Fruit fly (Drosophila melanogaster) whole organism, embryonic: ENCODE results near the gene CG14357.

Source experiments
- Awh ChIP-seq: fragments of 200-800 bp; sonication (Bioruptor generic); IDR thresholded peaks from 2 replicates; pipeline ENCODE4, ENCODE4 v1.3.6; 2022; ENCODE audit warnings: missing biosample characterization, missing genetic modification characterization
- CG10543 ChIP-seq: fragments of 200-800 bp; sonication (Bioruptor generic); optimal IDR thresholded peaks from 3 replicates; lab custom pipeline; 2017; ENCODE audit warnings: missing biosample characterization, mild to moderate bottlenecking, missing genetic modification characterization, moderate library complexity
- CG10979 ChIP-seq: fragments of 200-800 bp; sonication (Bioruptor generic); optimal IDR thresholded peaks from 2 replicates; lab custom pipeline; 2018; ENCODE audit warnings: missing biosample characterization, mild to moderate bottlenecking, missing genetic modification characterization, moderate library complexity
- CG11398 ChIP-seq: fragments of 200-800 bp; sonication (Bioruptor generic); optimal IDR thresholded peaks from 2 replicates; lab custom pipeline; 2016; ENCODE audit warnings: missing biosample characterization, missing genetic modification characterization
- CG13894 ChIP-seq: fragments of 200-800 bp; sonication (Bioruptor generic); optimal IDR thresholded peaks from 3 replicates; lab custom pipeline; 2018; ENCODE audit warnings: missing biosample characterization, mild to moderate bottlenecking, missing genetic modification characterization, moderate library complexity
- CG14014 ChIP-seq: fragments of 200-800 bp; sonication (Bioruptor generic); IDR thresholded peaks from 2 replicates; pipeline ENCODE4 v1.3.6; 2022; ENCODE audit warnings: missing biosample characterization, missing genetic modification characterization
- CG16815 ChIP-seq: fragments of 200-800 bp; sonication (Bioruptor generic); optimal IDR thresholded peaks from 3 replicates; lab custom pipeline; 2017; ENCODE audit warnings: missing biosample characterization, mild to moderate bottlenecking, missing genetic modification characterization
- CG16863 ChIP-seq: fragments of 200-800 bp; sonication (Bioruptor generic); optimal IDR thresholded peaks from 3 replicates; lab custom pipeline; 2016; ENCODE audit warnings: missing biosample characterization, missing genetic modification characterization
- CG17359 ChIP-seq: fragments of 200-800 bp; sonication (Bioruptor generic); optimal IDR thresholded peaks from 3 replicates; lab custom pipeline; 2018; ENCODE audit warnings: missing biosample characterization, mild to moderate bottlenecking, missing genetic modification characterization, moderate library complexity
- CG2199 ChIP-seq: fragments of 200-800 bp; sonication (Bioruptor generic); IDR thresholded peaks from 3 replicates; pipeline ENCODE4 v1.3.6; 2022; ENCODE audit warnings: missing biosample characterization, missing genetic modification characterization
- CG30431 ChIP-seq: fragments of 200-800 bp; sonication (Bioruptor generic); optimal IDR thresholded peaks from 2 replicates; lab custom pipeline; 2017; ENCODE audit warnings: missing biosample characterization, missing genetic modification characterization
- CG31224 ChIP-seq: fragments of 200-800 bp; sonication (Bioruptor generic); IDR thresholded peaks from 2 replicates; pipeline ENCODE4 v1.3.6; 2022; ENCODE audit warnings: missing biosample characterization, missing genetic modification characterization
- CG31388 ChIP-seq: fragments of 200-800 bp; sonication (Bioruptor generic); optimal IDR thresholded peaks from 2 replicates; lab custom pipeline; 2016; ENCODE audit warnings: missing biosample characterization, missing genetic modification characterization
- CG4854 ChIP-seq: fragments of 200-800 bp; sonication (Bioruptor generic); optimal IDR thresholded peaks from 2 replicates; lab custom pipeline; 2016; ENCODE audit warnings: missing biosample characterization, missing genetic modification characterization, inconsistent platforms
- CG6813 ChIP-seq: fragments of 200-800 bp; sonication (Bioruptor generic); optimal IDR thresholded peaks from 2 replicates; lab custom pipeline; 2017; ENCODE audit warnings: missing biosample characterization, missing genetic modification characterization, mild to moderate bottlenecking, moderate library complexity, missing genetic modification reagents
- CG7357 ChIP-seq: fragments of 200-800 bp; sonication (Bioruptor generic); IDR thresholded peaks from 3 replicates; pipeline ENCODE4 v1.3.6; 2022; ENCODE audit warnings: missing biosample characterization, missing genetic modification characterization
- CG7372 ChIP-seq: fragments of 200-800 bp; sonication (Bioruptor generic); IDR thresholded peaks from 2 replicates; pipeline ENCODE4 v1.3.6; 2022; ENCODE audit warnings: missing biosample characterization, missing genetic modification characterization
- CHES-1-like ChIP-seq: fragments of 200-800 bp; sonication (Bioruptor generic); optimal IDR thresholded peaks from 2 replicates; lab custom pipeline; 2016; ENCODE audit warnings: missing biosample characterization, missing genetic modification characterization
- Chrac-16 ChIP-seq: fragments of 200-800 bp; sonication (Bioruptor generic); optimal IDR thresholded peaks from 3 replicates; lab custom pipeline; 2016; ENCODE audit warnings: missing biosample characterization, missing genetic modification characterization
- D ChIP-seq, 2 experiments: fragments of 200-800 bp in 1 of 2; fragments of >200 bp in 1 of 2; sonication (Bioruptor generic) in 1 of 2; optimal IDR thresholded peaks; 2 replicates in 1 of 2; 3 replicates in 1 of 2; lab custom pipeline; 2017; ENCODE audit warnings: mild to moderate bottlenecking in 1 of 2, missing biosample characterization in 1 of 2, missing genetic modification characterization in 1 of 2, missing genetic modification reagents in 1 of 2
- E2f2 ChIP-seq: fragments of 200-800 bp; sonication (Bioruptor generic); IDR thresholded peaks from 2 replicates; pipeline ENCODE4 v1.3.6; 2022; ENCODE audit warnings: missing biosample characterization, missing genetic modification characterization
- Gug ChIP-seq: fragments of 200-800 bp; sonication (Bioruptor generic); IDR thresholded peaks from 4 replicates; pipeline ENCODE4 v1.3.6; 2022; ENCODE audit warnings: missing biosample characterization, missing genetic modification characterization
- HHEX ChIP-seq: fragments of 200-800 bp; sonication (Bioruptor generic); optimal IDR thresholded peaks from 3 replicates; lab custom pipeline; 2017; ENCODE audit warnings: missing biosample characterization, mild to moderate bottlenecking, missing genetic modification characterization, missing genetic modification reagents
- HLH54F ChIP-seq: fragments of 200-800 bp; sonication (Bioruptor generic); optimal IDR thresholded peaks from 3 replicates; lab custom pipeline; 2016; ENCODE audit warnings: missing biosample characterization, missing genetic modification characterization
- Hand ChIP-seq: fragments of 200-800 bp; sonication (Bioruptor generic); optimal IDR thresholded peaks from 2 replicates; lab custom pipeline; 2017; ENCODE audit warnings: mild to moderate bottlenecking, missing biosample characterization, missing genetic modification reagents, missing genetic modification characterization
- Hey ChIP-seq: fragments of 200-800 bp; sonication (Bioruptor generic); optimal IDR thresholded peaks from 3 replicates; lab custom pipeline; 2018; ENCODE audit warnings: missing biosample characterization, mild to moderate bottlenecking, missing genetic modification characterization
- MESR4 ChIP-seq: fragments of 200-800 bp; sonication (Bioruptor generic); optimal IDR thresholded peaks from 2 replicates; lab custom pipeline; 2018; ENCODE audit warnings: missing biosample characterization, mild to moderate bottlenecking, missing genetic modification characterization, moderate library complexity
- Max ChIP-seq: fragments of 200-800 bp; sonication (Bioruptor generic); optimal IDR thresholded peaks from 2 replicates; lab custom pipeline; 2016; ENCODE audit warnings: missing biosample characterization, mild to moderate bottlenecking, missing genetic modification characterization
- Xbp1 ChIP-seq: fragments of 200-800 bp; sonication (Bioruptor generic); optimal IDR thresholded peaks from 3 replicates; lab custom pipeline; 2016; ENCODE audit warnings: missing biosample characterization, mild to moderate bottlenecking, missing genetic modification characterization
- bsh ChIP-seq, 2 experiments: fragments of 200-800 bp; sonication (Bioruptor generic); optimal IDR thresholded peaks; 2 replicates each; lab custom pipeline; 2017 to 2018; ENCODE audit warnings: mild to moderate bottlenecking in 2 of 2, missing biosample characterization in 2 of 2, missing genetic modification characterization in 2 of 2, moderate library complexity in 1 of 2
- chif ChIP-seq, 2 experiments: fragments of 200-800 bp; sonication (Bioruptor generic); optimal IDR thresholded peaks; 3 replicates each; lab custom pipeline; 2016; ENCODE audit warnings: missing biosample characterization in 2 of 2, missing genetic modification characterization in 2 of 2
- chm ChIP-seq: fragments of 200-800 bp; sonication (Bioruptor generic); IDR thresholded peaks from 2 replicates; pipeline ENCODE4 v1.3.6; 2022; ENCODE audit warnings: missing biosample characterization, missing genetic modification characterization
- chn ChIP-seq: fragments of 200-800 bp; sonication (Bioruptor generic); optimal IDR thresholded peaks from 2 replicates; lab custom pipeline; 2016; ENCODE audit warnings: missing biosample characterization, missing genetic modification characterization
- dmrt99B ChIP-seq: fragments of 200-800 bp; sonication (Bioruptor generic); optimal IDR thresholded peaks from 2 replicates; lab custom pipeline; 2018; ENCODE audit warnings: missing biosample characterization, mild to moderate bottlenecking, missing genetic modification characterization, moderate library complexity
- esg ChIP-seq: fragments of 200-800 bp; sonication (Bioruptor generic); conservative IDR thresholded peaks from 2 replicates; pipeline ENCODE4 v1.3.6; 2022; ENCODE audit warnings: missing biosample characterization, missing genetic modification characterization
- fd64A ChIP-seq: fragments of 200-800 bp; sonication (Bioruptor generic); optimal IDR thresholded peaks from 3 replicates; lab custom pipeline; 2018; ENCODE audit warnings: missing biosample characterization, mild to moderate bottlenecking, missing genetic modification characterization
- fd96Cb ChIP-seq: fragments of 200-800 bp; sonication (Bioruptor generic); optimal IDR thresholded peaks from 2 replicates; lab custom pipeline; 2018; ENCODE audit warnings: missing biosample characterization, mild to moderate bottlenecking, missing genetic modification characterization, moderate library complexity
- lbe ChIP-seq: fragments of 200-800 bp; sonication (Bioruptor generic); optimal IDR thresholded peaks from 2 replicates; lab custom pipeline; 2016; ENCODE audit warnings: missing biosample characterization, mild to moderate bottlenecking, missing genetic modification characterization
- nau ChIP-seq: fragments of 200-800 bp; sonication (Bioruptor generic); optimal IDR thresholded peaks from 3 replicates; lab custom pipeline; 2017; ENCODE audit warnings: missing biosample characterization, mild to moderate bottlenecking, missing genetic modification characterization, missing genetic modification reagents
- nerfin-1 ChIP-seq: fragments of 200-800 bp; sonication (Bioruptor generic); optimal IDR thresholded peaks from 3 replicates; lab custom pipeline; 2019; ENCODE audit warnings: missing biosample characterization, mild to moderate bottlenecking, missing genetic modification characterization, moderate library complexity
- pb ChIP-seq: fragments of 200-800 bp; sonication (Bioruptor generic); optimal IDR thresholded peaks from 3 replicates; lab custom pipeline; 2016; ENCODE audit warnings: missing biosample characterization, missing genetic modification characterization
- phol ChIP-seq: fragments of 200-800 bp; sonication (Bioruptor generic); optimal IDR thresholded peaks from 3 replicates; lab custom pipeline; 2018; ENCODE audit warnings: missing biosample characterization, mild to moderate bottlenecking, missing genetic modification characterization, moderate library complexity
- psq ChIP-seq: fragments of 200-800 bp; sonication (Bioruptor generic); optimal IDR thresholded peaks from 2 replicates; lab custom pipeline; 2017; ENCODE audit warnings: missing biosample characterization, missing genetic modification characterization
- salm ChIP-seq: fragments of 200-800 bp; sonication (Bioruptor generic); optimal IDR thresholded peaks from 2 replicates; lab custom pipeline; 2018; ENCODE audit warnings: missing biosample characterization, mild to moderate bottlenecking, missing genetic modification characterization
- slbo ChIP-seq: fragments of 200-800 bp; sonication (Bioruptor generic); IDR thresholded peaks from 2 replicates; pipeline ENCODE4 v1.3.6; 2022; ENCODE audit warnings: missing biosample characterization, missing genetic modification characterization
- tgo ChIP-seq: fragments of 200-800 bp; sonication (Bioruptor generic); IDR thresholded peaks from 3 replicates; pipeline ENCODE4 v1.3.6; 2022; ENCODE audit warnings: missing biosample characterization, missing genetic modification characterization
- tio ChIP-seq: fragments of 200-800 bp; sonication (Bioruptor generic); optimal IDR thresholded peaks from 2 replicates; lab custom pipeline; 2017; ENCODE audit warnings: missing biosample characterization, missing genetic modification characterization, inconsistent platforms
- tx ChIP-seq: fragments of 200-800 bp; sonication (Bioruptor generic); optimal IDR thresholded peaks from 2 replicates; lab custom pipeline; 2016; ENCODE audit warnings: missing biosample characterization, missing genetic modification characterization
- unc-4 ChIP-seq: fragments of 200-800 bp; sonication (Bioruptor generic); IDR thresholded peaks from 2 replicates; pipeline ENCODE4 v1.3.6; 2022; ENCODE audit warnings: missing biosample characterization, missing genetic modification characterization; ENCODE audit not compliant: partially characterized antibody
- zfh1 ChIP-seq: fragments of 200-800 bp; sonication (Bioruptor generic); IDR thresholded peaks from 3 replicates; pipeline ENCODE4 v1.3.6; 2022; ENCODE audit warnings: missing biosample characterization, missing genetic modification characterization

Gene CG14357

DNA sequence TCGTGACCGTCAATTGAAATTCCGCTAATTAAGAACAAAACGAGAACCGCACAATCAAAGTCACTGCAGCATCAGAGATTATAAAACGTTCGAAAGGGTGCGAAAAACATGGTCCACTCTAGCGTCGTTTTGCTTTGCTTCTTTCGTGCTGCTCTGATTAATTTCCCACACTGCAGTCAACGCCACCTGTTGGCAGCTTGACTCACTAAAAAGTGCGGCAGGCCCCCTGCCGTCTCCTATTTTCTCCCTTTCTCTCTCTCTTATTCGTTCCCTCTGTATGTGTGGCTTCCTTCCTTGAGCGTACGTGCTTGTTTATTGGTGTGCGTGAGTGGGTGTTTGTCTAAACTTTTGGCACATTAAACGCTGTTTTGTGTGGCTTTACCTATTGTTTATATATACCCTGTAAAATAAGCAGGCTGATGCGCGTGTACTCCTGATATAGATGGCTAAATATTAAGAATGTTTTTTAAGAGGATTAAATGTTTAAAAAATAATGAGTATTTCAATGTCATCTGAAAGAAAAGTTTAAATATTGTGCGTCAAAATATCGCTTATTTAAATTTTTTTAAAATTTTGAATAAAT is 13.3 kb downstream of the CG14357 start (continued):
- TF ChIP-seq CG2199 (GFP tag; lab: Robert Waterston, UW): 0 out of 3 replicates have a peak, but pooled peaks have one; percentile 64
- TF ChIP-seq Gug: no peak
- no peak for TF ChIP-seq fd64A
- peak; percentile 5 for TF ChIP-seq Xbp1 (GFP tag; lab: Kevin White, UChicago)
- TF ChIP-seq CG30431 (GFP tag; lab: Kevin White, UChicago): no peak
- no peak for TF ChIP-seq CG31224
- no peak for TF ChIP-seq chif (GFP tag; optimal IDR thresholded peaks at IDR 0.05; lab: Kevin White, UChicago)
- TF ChIP-seq CG31388: no peak
- no peak for TF ChIP-seq Hey
- TF ChIP-seq D (optimal IDR thresholded peaks at IDR 0.05; lab: Kevin White, UChicago): no peak
- TF ChIP-seq D (GFP tag; optimal IDR thresholded peaks at IDR 0.05; lab: Kevin White, UChicago): no peak
- TF ChIP-seq phol (tag; lab: Kevin White, UChicago): no peak
- no peak for TF ChIP-seq CG4854 (GFP tag; lab: Kevin White, UChicago)
- peak; percentile 29 for TF ChIP-seq dmrt99B (tag; lab: Kevin White, UChicago)
- TF ChIP-seq tx (GFP tag; lab: Kevin White, UChicago): no peak
- TF ChIP-seq Chrac-16 (GFP tag; lab: Kevin White, UChicago): no peak
- no peak for TF ChIP-seq salm
- TF ChIP-seq tgo: no peak
- peak; percentile 92 for TF ChIP-seq CG10979 (tag; lab: Kevin White, UChicago)
- no peak for TF ChIP-seq fd96Cb
- TF ChIP-seq Max (GFP tag; lab: Kevin White, UChicago): no peak
- peak; percentile 14 for TF ChIP-seq pb (GFP tag; lab: Kevin White, UChicago)
- TF ChIP-seq CHES-1-like (GFP tag; lab: Kevin White, UChicago): no peak
- TF ChIP-seq psq: no peak
- TF ChIP-seq lbe (GFP tag; lab: Kevin White, UChicago): no peak
- no peak for TF ChIP-seq CG16815 (GFP tag; lab: Kevin White, UChicago)
- no peak for TF ChIP-seq bsh (GFP tag; optimal IDR thresholded peaks at IDR 0.05; lab: Kevin White, UChicago)
- TF ChIP-seq nau (GFP tag; lab: Kevin White, UChicago): no peak
- no peak for TF ChIP-seq CG16863 (GFP tag; lab: Kevin White, UChicago)
- 0 out of 3 replicates have a peak, but pooled peaks have one; percentile 45 for TF ChIP-seq zfh1 (GFP tag; lab: Robert Waterston, UW)
- peak; percentile 34; the same call in 1 of the 2 replicates for TF ChIP-seq CG14014 (GFP tag; lab: Robert Waterston, UW)
- TF ChIP-seq esg (GFP tag; lab: Robert Waterston, UW): no peak
- no peak for TF ChIP-seq CG7357
- TF ChIP-seq CG11398: no peak
- peak; percentile 10 for TF ChIP-seq HHEX (GFP tag; lab: Kevin White, UChicago)
- TF ChIP-seq Hand (GFP tag; lab: Kevin White, UChicago): no peak
- no peak for TF ChIP-seq unc-4 (GFP tag; lab: Robert Waterston, UW)
- TF ChIP-seq CG10543 (GFP tag; lab: Kevin White, UChicago): no peak
- TF ChIP-seq CG17359 (tag; lab: Kevin White, UChicago): no peak
- no peak for TF ChIP-seq CG13894 (tag; lab: Kevin White, UChicago)
- TF ChIP-seq tio (GFP tag; lab: Kevin White, UChicago): no peak
- TF ChIP-seq CG7372 (GFP tag; lab: Robert Waterston, UW): peak; percentile 54
- no peak for TF ChIP-seq Awh (GFP tag; lab: Robert Waterston, UW)
- TF ChIP-seq chm: no peak
- no peak for TF ChIP-seq CG6813 (GFP tag; lab: Kevin White, UChicago)
- TF ChIP-seq nerfin-1 (tag; lab: Kevin White, UChicago): no peak
- peak; percentile 20; the same call in 1 of the 2 replicates for TF ChIP-seq E2f2 (GFP tag; lab: Robert Waterston, UW)
- TF ChIP-seq HLH54F (GFP tag; lab: Kevin White, UChicago): no peak
- TF ChIP-seq slbo (GFP tag; lab: Robert Waterston, UW): peak; percentile 24; the same call in 1 of the 2 replicates
- TF ChIP-seq MESR4: no peak
- TF ChIP-seq chn (GFP tag; lab: Kevin White, UChicago): no peak
